Fruit fly (Drosophila melanogaster) whole organism, embryonic: ENCODE data around the gene Lerp.

ENCODE experiments used
- Awh ChIP-seq: fragments of 200-800 bp; sonication (Bioruptor generic); IDR thresholded peaks from 2 replicates; pipeline ENCODE4, ENCODE4 v1.3.6; 2022; ENCODE audit warnings: missing biosample characterization, missing genetic modification characterization
- C15 ChIP-seq: fragments of 200-800 bp; sonication (Bioruptor generic); IDR thresholded peaks from 3 replicates; pipeline ENCODE4 v1.3.6; 2022; ENCODE audit warnings: missing biosample characterization, missing genetic modification characterization
- CG10321 ChIP-seq: fragments of 200-800 bp; sonication (Bioruptor generic); IDR thresholded peaks from 2 replicates; pipeline ENCODE4 v1.3.6; 2022; ENCODE audit warnings: missing biosample characterization, missing genetic modification characterization
- CG10959 ChIP-seq: fragments of 200-800 bp; sonication (Bioruptor generic); IDR thresholded peaks from 2 replicates; pipeline ENCODE4 v1.3.6; 2022; ENCODE audit warnings: missing biosample characterization, missing genetic modification characterization
- CG11456 ChIP-seq: fragments of 200-800 bp; sonication (Bioruptor generic); IDR thresholded peaks from 3 replicates; pipeline ENCODE4 v1.3.6; 2022; ENCODE audit warnings: missing biosample characterization, missing genetic modification characterization
- CG15073 ChIP-seq: fragments of 200-800 bp; sonication (Bioruptor generic); optimal IDR thresholded peaks from 2 replicates; lab custom pipeline; 2016; ENCODE audit warnings: missing biosample characterization, missing genetic modification characterization
- CG1602 ChIP-seq: fragments of 200-800 bp; sonication (Bioruptor generic); optimal IDR thresholded peaks from 3 replicates; lab custom pipeline; 2016; ENCODE audit warnings: missing biosample characterization, missing genetic modification characterization
- CG16779 ChIP-seq: fragments of 200-800 bp; sonication (Bioruptor generic); IDR thresholded peaks from 2 replicates; pipeline ENCODE4 v1.3.6; 2022; ENCODE audit warnings: missing biosample characterization, missing genetic modification characterization
- CG17359 ChIP-seq: fragments of 200-800 bp; sonication (Bioruptor generic); optimal IDR thresholded peaks from 3 replicates; lab custom pipeline; 2018; ENCODE audit warnings: missing biosample characterization, mild to moderate bottlenecking, missing genetic modification characterization, moderate library complexity
- CG7271 ChIP-seq: fragments of 200-800 bp; sonication (Bioruptor generic); optimal IDR thresholded peaks from 2 replicates; lab custom pipeline; 2018; ENCODE audit warnings: missing biosample characterization, mild to moderate bottlenecking, missing genetic modification characterization, moderate library complexity
- CG7786 ChIP-seq: fragments of 200-800 bp; sonication (Bioruptor generic); optimal IDR thresholded peaks from 2 replicates; lab custom pipeline; 2016; ENCODE audit warnings: missing biosample characterization, missing genetic modification characterization
- CG8281 ChIP-seq: fragments of 200-800 bp; sonication (Bioruptor generic); optimal IDR thresholded peaks from 2 replicates; lab custom pipeline; 2018; ENCODE audit warnings: missing biosample characterization, mild to moderate bottlenecking, missing genetic modification characterization, moderate library complexity
- CG9932 ChIP-seq: fragments of 200-800 bp; sonication (Bioruptor generic); IDR thresholded peaks from 2 replicates; pipeline ENCODE4 v1.3.6; 2022; ENCODE audit warnings: missing biosample characterization, missing genetic modification characterization
- CHES-1-like ChIP-seq: fragments of 200-800 bp; sonication (Bioruptor generic); optimal IDR thresholded peaks from 2 replicates; lab custom pipeline; 2016; ENCODE audit warnings: missing biosample characterization, missing genetic modification characterization
- D ChIP-seq, 2 experiments: fragments of 200-800 bp in 1 of 2; fragments of >200 bp in 1 of 2; sonication (Bioruptor generic) in 1 of 2; optimal IDR thresholded peaks; 2 replicates in 1 of 2; 3 replicates in 1 of 2; lab custom pipeline; 2017; ENCODE audit warnings: mild to moderate bottlenecking in 1 of 2, missing biosample characterization in 1 of 2, missing genetic modification characterization in 1 of 2, missing genetic modification reagents in 1 of 2
- Eip74EF ChIP-seq, 2 experiments: fragments of 200-800 bp in 1 of 2; fragments of >200 bp in 1 of 2; sonication (Bioruptor generic) in 1 of 2; optimal IDR thresholded peaks; 2 replicates each; lab custom pipeline; 2017 to 2019; ENCODE audit warnings: missing biosample characterization in 2 of 2, missing genetic modification characterization in 2 of 2, mild to moderate bottlenecking in 1 of 2, moderate library complexity in 1 of 2
- Ets65A ChIP-seq: fragments of 200-800 bp; sonication (Bioruptor generic); peaks from one replicate; lab custom pipeline; 2016; ENCODE audit warnings: missing biosample characterization, missing genetic modification characterization
- MBD-R2 ChIP-seq: fragments of 200-800 bp; sonication (Bioruptor generic); IDR thresholded peaks from 2 replicates; pipeline ENCODE4 v1.3.6; 2022; ENCODE audit warnings: missing biosample characterization, missing genetic modification characterization
- Med ChIP-seq: fragments of 200-800 bp; sonication (Bioruptor generic); peaks from one replicate; lab custom pipeline; 2016; ENCODE audit warnings: missing biosample characterization, missing genetic modification characterization, mild to moderate bottlenecking, inconsistent platforms, moderate library complexity
- NFAT ChIP-seq: fragments of 200-800 bp; sonication (Bioruptor generic); IDR thresholded peaks from 2 replicates; pipeline ENCODE4 v1.3.6; 2022; ENCODE audit warnings: missing biosample characterization, missing genetic modification characterization
- Ptx1 ChIP-seq: fragments of 200-800 bp; sonication (Bioruptor generic); IDR thresholded peaks from 2 replicates; pipeline ENCODE4 v1.3.6; 2022; ENCODE audit warnings: missing biosample characterization, missing genetic modification characterization
- Rfx ChIP-seq: fragments of 200-800 bp; sonication (Bioruptor generic); IDR thresholded peaks from 2 replicates; pipeline ENCODE4 v1.3.6; 2022; ENCODE audit warnings: missing biosample characterization, missing genetic modification characterization
- Sox102F ChIP-seq: fragments of 200-800 bp; sonication (Bioruptor generic); optimal IDR thresholded peaks from 2 replicates; lab custom pipeline; 2018; ENCODE audit warnings: missing biosample characterization, mild to moderate bottlenecking, missing genetic modification characterization, moderate library complexity
- Ssrp ChIP-seq: fragments of 200-800 bp; sonication (Bioruptor generic); optimal IDR thresholded peaks from 2 replicates; lab custom pipeline; 2018; ENCODE audit warnings: missing biosample characterization, mild to moderate bottlenecking, missing genetic modification characterization, moderate library complexity
- ara ChIP-seq: fragments of 200-800 bp; sonication (Bioruptor generic); IDR thresholded peaks from 2 replicates; pipeline ENCODE4 v1.3.6; 2022; ENCODE audit warnings: missing biosample characterization, missing genetic modification characterization
- bbx ChIP-seq: fragments of 200-800 bp; sonication (Bioruptor generic); IDR thresholded peaks from 2 replicates; pipeline ENCODE4 v1.3.6; 2022; ENCODE audit warnings: missing biosample characterization, missing genetic modification characterization; ENCODE audit not compliant: partially characterized antibody
- chinmo ChIP-seq: fragments of 200-800 bp; sonication (Bioruptor generic); IDR thresholded peaks from 4 replicates; pipeline ENCODE4 v1.3.6; 2022; ENCODE audit warnings: missing biosample characterization, missing genetic modification characterization; ENCODE audit not compliant: partially characterized antibody
- dan ChIP-seq: fragments of 200-800 bp; sonication (Bioruptor generic); IDR thresholded peaks from 2 replicates; pipeline ENCODE4 v1.3.6; 2022; ENCODE audit warnings: missing biosample characterization, missing genetic modification characterization
- dmrt99B ChIP-seq: fragments of 200-800 bp; sonication (Bioruptor generic); optimal IDR thresholded peaks from 2 replicates; lab custom pipeline; 2018; ENCODE audit warnings: missing biosample characterization, mild to moderate bottlenecking, missing genetic modification characterization, moderate library complexity
- dysf ChIP-seq: fragments of 200-800 bp; sonication (Bioruptor generic); IDR thresholded peaks from 3 replicates; pipeline ENCODE4 v1.3.6; 2022; ENCODE audit warnings: missing biosample characterization, missing genetic modification characterization
- exex ChIP-seq: fragments of 200-800 bp; sonication (Bioruptor generic); optimal IDR thresholded peaks from 4 replicates; lab custom pipeline; 2018; ENCODE audit warnings: missing biosample characterization, mild to moderate bottlenecking, missing genetic modification characterization, moderate library complexity
- gce ChIP-seq: fragments of 200-800 bp; sonication (Bioruptor generic); IDR thresholded peaks from 3 replicates; pipeline ENCODE4 v1.3.6; 2022; ENCODE audit warnings: missing biosample characterization, missing genetic modification characterization
- hb ChIP-seq: fragments of 200-800 bp; sonication (Bioruptor generic); IDR thresholded peaks from 3 replicates; pipeline ENCODE4 v1.3.6; 2022; ENCODE audit warnings: missing biosample characterization, missing genetic modification characterization; ENCODE audit not compliant: partially characterized antibody
- hbn ChIP-seq: fragments of 200-800 bp; sonication (Bioruptor generic); IDR thresholded peaks from 2 replicates; pipeline ENCODE4 v1.3.6; 2022; ENCODE audit warnings: missing biosample characterization, missing genetic modification characterization; ENCODE audit not compliant: partially characterized antibody
- hkb ChIP-seq, 2 experiments: fragments of 200-800 bp in 1 of 2; fragments of >200 bp in 1 of 2; sonication (Bioruptor generic) in 1 of 2; IDR thresholded peaks in 1 of 2; optimal IDR thresholded peaks in 1 of 2; 2 replicates each; pipeline versions ENCODE4 v1.3.6 to Lab custom; 2017 to 2022; ENCODE audit warnings: missing biosample characterization in 1 of 2, missing genetic modification characterization in 1 of 2
- jing ChIP-seq: fragments of 200-800 bp; sonication (Bioruptor generic); optimal IDR thresholded peaks from 2 replicates; lab custom pipeline; 2018; ENCODE audit warnings: missing biosample characterization, mild to moderate bottlenecking, missing genetic modification characterization
- lmd ChIP-seq: fragments of 200-800 bp; sonication (Bioruptor generic); IDR thresholded peaks from 2 replicates; pipeline ENCODE4 v1.3.6; 2022; ENCODE audit warnings: missing biosample characterization, missing genetic modification characterization
- nmo ChIP-seq: fragments of 200-800 bp; sonication (Bioruptor generic); optimal IDR thresholded peaks from 2 replicates; lab custom pipeline; 2018; ENCODE audit warnings: missing biosample characterization, mild to moderate bottlenecking, missing genetic modification characterization, moderate library complexity
- oc ChIP-seq: fragments of 200-800 bp; sonication (Bioruptor generic); optimal IDR thresholded peaks from 2 replicates; lab custom pipeline; 2018; ENCODE audit warnings: missing biosample characterization, mild to moderate bottlenecking, missing genetic modification characterization, moderate library complexity
- phol ChIP-seq: fragments of 200-800 bp; sonication (Bioruptor generic); optimal IDR thresholded peaks from 3 replicates; lab custom pipeline; 2018; ENCODE audit warnings: missing biosample characterization, mild to moderate bottlenecking, missing genetic modification characterization, moderate library complexity
- prd ChIP-seq, 3 experiments: fragments of >200 bp in 2 of 3; fragments of 200-800 bp in 1 of 3; sonication (Bioruptor generic) in 1 of 3; optimal IDR thresholded peaks in 2 of 3; IDR thresholded peaks in 1 of 3; 2 replicates in 2 of 3; 3 replicates in 1 of 3; pipeline versions ENCODE4 v1.3.6 to Lab custom; 2017 to 2022; ENCODE audit warnings: missing biosample characterization in 1 of 3, missing genetic modification characterization in 1 of 3
- pros ChIP-seq: fragments of 200-800 bp; sonication (Bioruptor generic); optimal IDR thresholded peaks from 3 replicates; lab custom pipeline; 2019; ENCODE audit warnings: missing biosample characterization, mild to moderate bottlenecking, missing genetic modification characterization, moderate library complexity
- row ChIP-seq: fragments of 200-800 bp; sonication (Bioruptor generic); IDR thresholded peaks from 3 replicates; pipeline ENCODE4 v1.3.6; 2022; ENCODE audit warnings: missing biosample characterization, missing genetic modification characterization
- run ChIP-seq: fragments of 200-800 bp; sonication (Bioruptor generic); optimal IDR thresholded peaks from 3 replicates; lab custom pipeline; 2018; ENCODE audit warnings: missing biosample characterization, mild to moderate bottlenecking, missing genetic modification characterization
- vfl ChIP-seq: fragments of 200-800 bp; sonication (Bioruptor generic); optimal IDR thresholded peaks from 2 replicates; lab custom pipeline; 2016; ENCODE audit warnings: missing biosample characterization, missing genetic modification characterization

Lerp gene

dm6 chr3R:26799535-26800111 lies 63.3 kb downstream of the Lerp start (continued):
- TF ChIP-seq prd (optimal IDR thresholded peaks at IDR 0.05; lab: Kevin White, UChicago) (no peak), prd (GFP tag; IDR thresholded peaks at IDR 0.05; lab: Robert Waterston, UW) (peak; percentile 11; the same call in 1 of the 3 replicates), dmrt99B (peak; percentile 30), Ets65A (GFP tag; lab: Kevin White, UChicago) (peak; percentile 40), row (GFP tag; lab: Robert Waterston, UW) (peak; percentile 45), phol (tag; lab: Kevin White, UChicago) (peak; percentile 21), Eip74EF (GFP tag; optimal IDR thresholded peaks at IDR 0.05; lab: Kevin White, UChicago) (no peak), MBD-R2 (GFP tag; lab: Robert Waterston, UW) (no peak), CG17359 (tag; lab: Kevin White, UChicago) (no peak), C15 (GFP tag; lab: Robert Waterston, UW) (no peak), dan (GFP tag; lab: Robert Waterston, UW) (no peak), jing (GFP tag; lab: Kevin White, UChicago) (peak; percentile 12), CG7786 (GFP tag; lab: Kevin White, UChicago) (no peak), CG7271 (tag; lab: Kevin White, UChicago) (no peak), Rfx (GFP tag; lab: Robert Waterston, UW) (peak; percentile 39; the same call in 1 of the 2 replicates), CG1602 (GFP tag; lab: Kevin White, UChicago) (no peak), NFAT (GFP tag; lab: Robert Waterston, UW) (peak; percentile 27; the same call in 1 of the 2 replicates), D (optimal IDR thresholded peaks at IDR 0.05; lab: Kevin White, UChicago) (no peak), D (GFP tag; optimal IDR thresholded peaks at IDR 0.05; lab: Kevin White, UChicago) (no peak), CG10321 (GFP tag; lab: Robert Waterston, UW) (peak; percentile 46; the same call in 1 of the 2 replicates), Sox102F (GFP tag; lab: Kevin White, UChicago) (peak; percentile 52), hkb (optimal IDR thresholded peaks at IDR 0.05; lab: Kevin White, UChicago) (no peak), hkb (GFP tag; IDR thresholded peaks at IDR 0.05; lab: Robert Waterston, UW) (0 out of 2 replicates have a peak, but pooled peaks have one; percentile 22), chinmo (GFP tag; lab: Robert Waterston, UW) (no peak)

- TF ChIP-seq dysf (GFP tag; lab: Robert Waterston, UW) (no peak), pros (GFP tag; lab: Kevin White, UChicago) (peak; percentile 26), bbx (peak; percentile 22; the same call in 1 of the 2 replicates), nmo (peak; percentile 27), CG16779 (0 out of 2 replicates have a peak, but pooled peaks have one; percentile 26), CG10959 (GFP tag; lab: Robert Waterston, UW) (no peak), oc (tag; lab: Kevin White, UChicago) (peak; percentile 55), Ssrp (tag; lab: Kevin White, UChicago) (no peak), hb (0 out of 3 replicates have a peak, but pooled peaks have one; percentile 8), CG11456 (GFP tag; lab: Robert Waterston, UW) (peak; percentile 66; the same call in 2 of the 3 replicates), CHES-1-like (GFP tag; lab: Kevin White, UChicago) (no peak), lmd (GFP tag; lab: Robert Waterston, UW) (no peak), vfl (no peak), hbn (no peak), CG9932 (GFP tag; lab: Robert Waterston, UW) (peak; percentile 42; the same call in 1 of the 2 replicates), Awh (GFP tag; lab: Robert Waterston, UW) (peak; percentile 61), Ptx1 (GFP tag; lab: Robert Waterston, UW) (peak; percentile 9; the same call in 1 of the 2 replicates), Med (peak; percentile 88), CG8281 (tag; lab: Kevin White, UChicago) (no peak), ara (GFP tag; lab: Robert Waterston, UW) (peak; percentile 32; the same call in 1 of the 2 replicates), run (tag; lab: Kevin White, UChicago) (no peak), gce (GFP tag; lab: Robert Waterston, UW) (0 out of 3 replicates have a peak, but pooled peaks have one; percentile 27), CG15073 (GFP tag; lab: Kevin White, UChicago) (no peak), exex (no peak)
These were observed 64.3 kb downstream of the Lerp start, which contains the start of gene Tl for dm6 chr3R:26798469-26799178. Gene Tl (plus strand): TSS chr3R:26799041.
